Fruit fly (Drosophila melanogaster) whole organism, adult: ENCODE results near the gene CG32106.

Experiments
- CG1620 ChIP-seq: fragments of 200-800 bp; sonication (Bioruptor generic); optimal IDR thresholded peaks from 2 replicates; lab custom pipeline; 2016; ENCODE audit warnings: missing biosample characterization, missing genetic modification characterization
- Clk ChIP-seq: fragments of 200-800 bp; sonication (Bioruptor generic); optimal IDR thresholded peaks from 2 replicates; lab custom pipeline; 2017; ENCODE audit warnings: missing biosample characterization, missing genetic modification characterization
- Crg-1 ChIP-seq: fragments of 200-800 bp; sonication (Bioruptor generic); optimal IDR thresholded peaks from 2 replicates; lab custom pipeline; 2016; ENCODE audit warnings: missing biosample characterization, missing genetic modification characterization
- Mnt ChIP-seq: fragments of 200-800 bp; sonication (Bioruptor generic); optimal IDR thresholded peaks from 2 replicates; lab custom pipeline; 2016; ENCODE audit warnings: missing biosample characterization, mild to moderate bottlenecking, missing genetic modification characterization
- kay ChIP-seq: fragments of 200-800 bp; sonication (Bioruptor generic); peaks from one replicate; lab custom pipeline; 2016; ENCODE audit warnings: missing biosample characterization, missing genetic modification characterization, borderline replicate concordance
- tj ChIP-seq: fragments of 200-800 bp; sonication (Bioruptor generic); optimal IDR thresholded peaks from 3 replicates; lab custom pipeline; 2017; ENCODE audit warnings: missing biosample characterization, mild to moderate bottlenecking, missing genetic modification characterization, moderate library complexity
- toe ChIP-seq: fragments of 200-800 bp; sonication (Bioruptor generic); optimal IDR thresholded peaks from 2 replicates; lab custom pipeline; 2016; ENCODE audit warnings: missing biosample characterization, missing genetic modification characterization

dm6 chr3L:12827705-12828104 is 49.2 kb upstream of the CG32106 start:
- TF ChIP-seq Crg-1 (GFP tag; lab: Kevin White, UChicago): no peak
- no peak for TF ChIP-seq CG1620 (GFP tag; lab: Kevin White, UChicago)
- no peak for TF ChIP-seq tj (GFP tag; lab: Kevin White, UChicago)
- TF ChIP-seq kay (GFP tag; lab: Kevin White, UChicago): no peak
- TF ChIP-seq Mnt (GFP tag; lab: Kevin White, UChicago): no peak
- TF ChIP-seq toe: no peak
- no peak for TF ChIP-seq Clk (GFP tag; lab: Kevin White, UChicago)
